Worm (Caenorhabditis elegans) whole organism, young adult: ENCODE data around the gene F54E12.2.

ENCODE experiments used
- B0019.2 ChIP-seq: fragments of 200-800 bp; sonication (Bioruptor generic); conservative IDR thresholded peaks from 2 replicates; pipeline ENCODE4 v1.3.6; 2022; ENCODE audit warnings: missing genetic modification reagents, missing genetic modification characterization, missing compliant biosample characterization
- B0035.1 ChIP-seq: sonication (generic microtip); optimal IDR thresholded peaks from 2 replicates; lab custom pipeline; 2016; ENCODE audit warnings: missing genetic modification characterization, mild to moderate bottlenecking, missing compliant biosample characterization, missing genotype, missing genetic modification reagents
- D2030.7 ChIP-seq: fragments of 200-800 bp; sonication (Bioruptor generic); IDR thresholded peaks from 2 replicates; pipeline ENCODE4 v1.3.6; 2022; ENCODE audit warnings: missing genetic modification reagents, missing genetic modification characterization, missing compliant biosample characterization
- F10E7.11 ChIP-seq: sonication (generic microtip); optimal IDR thresholded peaks from 2 replicates; lab custom pipeline; 2017; ENCODE audit warnings: mild to moderate bottlenecking, missing genetic modification characterization, moderate library complexity, missing compliant biosample characterization
- F33H1.4 ChIP-seq: fragments of 200-800 bp; sonication (Bioruptor generic); IDR thresholded peaks from 2 replicates; pipeline ENCODE4 v1.3.6; 2022; ENCODE audit warnings: missing genetic modification reagents, missing genetic modification characterization, missing compliant biosample characterization
- F39B2.1 ChIP-seq: fragments of 200-800 bp; sonication (Bioruptor generic); IDR thresholded peaks from 2 replicates; pipeline ENCODE4 v1.3.6; 2022; ENCODE audit warnings: missing genetic modification reagents, missing genetic modification characterization, missing compliant biosample characterization
- F49E8.2 ChIP-seq: sonication (generic microtip); optimal IDR thresholded peaks from 3 replicates; lab custom pipeline; 2017; ENCODE audit warnings: missing genetic modification characterization, mild to moderate bottlenecking, missing compliant biosample characterization, antibody characterized with exemption, moderate library complexity; ENCODE audit not compliant: insufficient read depth
- F55B11.4 ChIP-seq: sonication (generic microtip); optimal IDR thresholded peaks from 2 replicates; lab custom pipeline; 2016; ENCODE audit warnings: missing compliant biosample characterization, missing genetic modification characterization, borderline replicate concordance; ENCODE audit not compliant: insufficient read depth
- K12H6.12 ChIP-seq: fragments of 200-800 bp; sonication (Bioruptor generic); optimal IDR thresholded peaks from 2 replicates; lab custom pipeline; 2018; ENCODE audit warnings: mild to moderate bottlenecking, missing genetic modification characterization, missing compliant biosample characterization
- Y53F4B.3 ChIP-seq: fragments of 200-800 bp; sonication (Bioruptor generic); IDR thresholded peaks from 2 replicates; pipeline ENCODE4 v1.3.6; 2022; ENCODE audit warnings: missing genetic modification reagents, missing genetic modification characterization, missing compliant biosample characterization
- Y56A3A.18 ChIP-seq: fragments of 200-800 bp; sonication (Bioruptor generic); IDR thresholded peaks from 2 replicates; pipeline ENCODE4 v1.3.6; 2022; ENCODE audit warnings: missing genetic modification reagents, missing genetic modification characterization, missing compliant biosample characterization
- Y79H2A.3 ChIP-seq: fragments of 200-800 bp; sonication (Bioruptor generic); conservative IDR thresholded peaks from 2 replicates; pipeline ENCODE4 v1.3.6; 2022; ENCODE audit warnings: missing genetic modification reagents, missing genetic modification characterization, missing compliant biosample characterization
- akir-1 ChIP-seq: fragments of 200-800 bp; sonication (Bioruptor generic); optimal IDR thresholded peaks from 2 replicates; lab custom pipeline; 2018; ENCODE audit warnings: mild to moderate bottlenecking, missing genetic modification characterization, moderate library complexity, missing compliant biosample characterization
- athp-1 ChIP-seq: sonication (generic microtip); optimal IDR thresholded peaks from 2 replicates; lab custom pipeline; 2017; ENCODE audit warnings: mild to moderate bottlenecking, missing genetic modification characterization, missing compliant biosample characterization
- cebp-2 ChIP-seq: fragments of 200-800 bp; sonication (Bioruptor generic); IDR thresholded peaks from 2 replicates; pipeline ENCODE4 v1.3.6; 2022; ENCODE audit warnings: missing genetic modification characterization, missing compliant biosample characterization
- ceh-100 ChIP-seq: fragments of 200-800 bp; sonication (Bioruptor generic); IDR thresholded peaks from 2 replicates; pipeline ENCODE4 v1.3.6; 2022; ENCODE audit warnings: missing genetic modification reagents, missing genetic modification characterization, missing compliant biosample characterization
- ceh-27 ChIP-seq: fragments of 200-800 bp; sonication (Bioruptor generic); optimal IDR thresholded peaks from 2 replicates; lab custom pipeline; 2018; ENCODE audit warnings: mild to moderate bottlenecking, missing genetic modification characterization, moderate library complexity, missing compliant biosample characterization
- ceh-91 ChIP-seq: fragments of 200-800 bp; sonication (Bioruptor generic); IDR thresholded peaks from 2 replicates; pipeline ENCODE4 v1.3.6; 2022; ENCODE audit warnings: missing genetic modification reagents, missing genetic modification characterization, missing compliant biosample characterization
- dpl-1 ChIP-seq: fragments of 150-350 bp; optimal IDR thresholded peaks from 2 replicates; lab custom pipeline; 2014; ENCODE audit warnings: missing biosample characterization, missing genetic modification reagents, missing genetic modification characterization
- efl-1 ChIP-seq: fragments of 150-350 bp; optimal IDR thresholded peaks from 2 replicates; lab custom pipeline; 2014; ENCODE audit warnings: missing biosample characterization, missing genetic modification reagents, missing genetic modification characterization
- ekl-4 ChIP-seq: fragments of 200-800 bp; sonication (Bioruptor generic); IDR thresholded peaks from 2 replicates; pipeline ENCODE4 v1.3.6; 2022; ENCODE audit warnings: missing genetic modification reagents, missing genetic modification characterization, missing compliant biosample characterization
- ets-4 ChIP-seq: fragments of 200-800 bp; sonication (Bioruptor generic); optimal IDR thresholded peaks from 2 replicates; lab custom pipeline; 2018; ENCODE audit warnings: mild to moderate bottlenecking, missing genetic modification characterization, missing compliant biosample characterization
- hmg-1.2 ChIP-seq: fragments of 200-800 bp; sonication (Bioruptor generic); IDR thresholded peaks from 2 replicates; pipeline ENCODE4 v1.3.6; 2022; ENCODE audit warnings: missing genetic modification reagents, missing genetic modification characterization, missing compliant biosample characterization
- lag-1 ChIP-seq: fragments of 200-800 bp; sonication (Bioruptor generic); IDR thresholded peaks from 2 replicates; pipeline ENCODE4 v1.3.6; 2022; ENCODE audit warnings: missing genetic modification reagents, missing genetic modification characterization, missing compliant biosample characterization
- lin-26 ChIP-seq: fragments of 200-800 bp; sonication (Bioruptor generic); IDR thresholded peaks from 2 replicates; pipeline ENCODE4 v1.3.6; 2022; ENCODE audit warnings: missing genetic modification reagents, missing genetic modification characterization, missing compliant biosample characterization
- lin-35 ChIP-seq, 3 experiments: fragments of 150-350 bp in 2 of 3; sonication (generic microtip) in 1 of 3; optimal IDR thresholded peaks; 2 replicates each; lab custom pipeline; 2014 to 2018; ENCODE audit warnings: missing biosample characterization in 3 of 3, missing genetic modification characterization in 3 of 3, missing genetic modification reagents in 3 of 3
- lin-54 ChIP-seq: fragments of 200-800 bp; sonication (Bioruptor generic); optimal IDR thresholded peaks from 2 replicates; lab custom pipeline; 2018; ENCODE audit warnings: mild to moderate bottlenecking, missing genetic modification characterization, missing compliant biosample characterization
- lsl-1 ChIP-seq: fragments of 200-800 bp; sonication (Bioruptor generic); optimal IDR thresholded peaks from 2 replicates; lab custom pipeline; 2018; ENCODE audit warnings: mild to moderate bottlenecking, missing genetic modification characterization, moderate library complexity, missing compliant biosample characterization
- madf-3 ChIP-seq: fragments of 200-800 bp; sonication (Bioruptor generic); IDR thresholded peaks from 2 replicates; pipeline ENCODE4 v1.3.6; 2022; ENCODE audit warnings: missing genetic modification reagents, missing genetic modification characterization, missing compliant biosample characterization
- madf-6 ChIP-seq: fragments of 200-800 bp; sonication (Bioruptor generic); IDR thresholded peaks from 2 replicates; pipeline ENCODE4 v1.3.6; 2022; ENCODE audit warnings: missing genetic modification reagents, missing genetic modification characterization, missing compliant biosample characterization
- mel-28 ChIP-seq: sonication (generic microtip); optimal IDR thresholded peaks from 2 replicates; lab custom pipeline; 2016; ENCODE audit warnings: borderline replicate concordance, mild to moderate bottlenecking, missing genetic modification characterization, missing compliant biosample characterization
- nfyb-1 ChIP-seq: fragments of 200-800 bp; sonication (Bioruptor generic); IDR thresholded peaks from 2 replicates; pipeline ENCODE4 v1.3.6; 2022; ENCODE audit warnings: missing genetic modification reagents, missing genetic modification characterization, missing compliant biosample characterization
- nhr-80 ChIP-seq: sonication (generic microtip); optimal IDR thresholded peaks from 2 replicates; lab custom pipeline; 2016; ENCODE audit warnings: missing genetic modification characterization, missing compliant biosample characterization
- pbrm-1 ChIP-seq: fragments of 200-800 bp; sonication (Bioruptor generic); IDR thresholded peaks from 2 replicates; pipeline ENCODE4 v1.3.6; 2022; ENCODE audit warnings: missing genetic modification reagents, missing genetic modification characterization, missing compliant biosample characterization
- rec-8 ChIP-seq, 2 experiments: sonication (generic microtip); optimal IDR thresholded peaks; 2 replicates each; lab custom pipeline; 2016; ENCODE audit warnings: mild to moderate bottlenecking in 2 of 2, missing genetic modification characterization in 2 of 2, missing genetic modification reagents in 2 of 2, missing genotype in 2 of 2, missing biosample characterization in 1 of 2, missing compliant biosample characterization in 1 of 2, moderate library complexity in 1 of 2
- snpc-3.4 ChIP-seq: sonication (generic microtip); optimal IDR thresholded peaks from 2 replicates; lab custom pipeline; 2017; ENCODE audit warnings: missing genetic modification characterization, mild to moderate bottlenecking, missing compliant biosample characterization, antibody characterized with exemption, moderate library complexity, missing genotype, missing genetic modification reagents
- snpc-4 ChIP-seq, 5 experiments: fragments of 150-350 bp in 1 of 5; sonication (generic microtip) in 4 of 5; optimal IDR thresholded peaks; 2 replicates each; lab custom pipeline; 2014 to 2018; ENCODE audit warnings: missing genetic modification characterization in 5 of 5, missing biosample characterization in 3 of 5, antibody characterized with exemption in 2 of 5, mild to moderate bottlenecking in 2 of 5, missing compliant biosample characterization in 2 of 5, missing genotype in 2 of 5, moderate library complexity in 2 of 5, missing genetic modification reagents in 1 of 5
- somi-1 ChIP-seq: fragments of 200-800 bp; sonication (Bioruptor generic); optimal IDR thresholded peaks from 2 replicates; lab custom pipeline; 2018; ENCODE audit warnings: mild to moderate bottlenecking, missing genetic modification characterization, missing compliant biosample characterization
- tbx-9 ChIP-seq: sonication (generic microtip); optimal IDR thresholded peaks from 2 replicates; lab custom pipeline; 2016; ENCODE audit warnings: borderline replicate concordance, missing genetic modification characterization, inconsistent platforms, missing compliant biosample characterization
- xnd-1 ChIP-seq: sonication (generic microtip); optimal IDR thresholded peaks from 2 replicates; lab custom pipeline; 2016; ENCODE audit warnings: missing genotype, missing genetic modification reagents, missing genetic modification characterization, missing compliant biosample characterization
- zfh-2 ChIP-seq: fragments of 200-800 bp; sonication (Bioruptor generic); conservative IDR thresholded peaks from 2 replicates; pipeline ENCODE4 v1.3.6; 2022; ENCODE audit warnings: missing genetic modification reagents, missing genetic modification characterization, missing compliant biosample characterization

The F54E12.2 gene

DNA sequence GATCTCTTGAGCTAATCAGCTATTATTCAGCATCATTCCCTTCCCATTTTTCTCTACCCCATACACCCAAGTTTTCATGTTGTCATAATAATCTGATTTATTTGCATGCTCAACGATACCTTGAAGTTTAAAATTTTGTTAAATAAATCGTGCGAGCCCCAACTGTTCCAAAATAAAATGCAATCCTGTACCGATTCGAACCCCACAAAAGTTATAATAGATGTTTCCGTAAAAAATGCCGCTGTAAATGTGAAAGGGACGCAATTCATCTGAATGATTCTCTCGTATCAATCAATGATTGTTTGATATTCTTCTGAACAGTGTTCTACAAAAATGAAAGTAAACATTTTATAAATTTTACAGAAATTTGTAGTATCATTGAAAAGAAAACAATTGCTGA, 40.5 kb upstream of the F54E12.2 start (continued):
- no peak for TF ChIP-seq nhr-80 (tag; lab: Kevin White, UChicago)
- TF ChIP-seq akir-1, result no peak
- no peak for TF ChIP-seq B0035.1 (tag; lab: Kevin White, UChicago)
- TF ChIP-seq, all 124 proteins: peak for 48

- TF ChIP-seq nfyb-1 (GFP tag; lab: Robert Waterston, UW) (0 out of 2 replicates have a peak, but pooled peaks have one; percentile 19), K12H6.12 (no peak), athp-1 (tag; lab: Kevin White, UChicago) (no peak), pbrm-1 (GFP tag; lab: Robert Waterston, UW) (0 out of 2 replicates have a peak, but pooled peaks have one; percentile 9), Y56A3A.18 (GFP tag; lab: Robert Waterston, UW) (peak; percentile 9; the same call in 1 of the 2 replicates), F39B2.1 (GFP tag; lab: Robert Waterston, UW) (0 out of 2 replicates have a peak, but pooled peaks have one; percentile 4)
- TF ChIP-seq, all 124 proteins: peak for 4
Measured at ce11 chrIV:11375713-11376112, 38.7 kb upstream of the F54E12.2 start.

DNA sequence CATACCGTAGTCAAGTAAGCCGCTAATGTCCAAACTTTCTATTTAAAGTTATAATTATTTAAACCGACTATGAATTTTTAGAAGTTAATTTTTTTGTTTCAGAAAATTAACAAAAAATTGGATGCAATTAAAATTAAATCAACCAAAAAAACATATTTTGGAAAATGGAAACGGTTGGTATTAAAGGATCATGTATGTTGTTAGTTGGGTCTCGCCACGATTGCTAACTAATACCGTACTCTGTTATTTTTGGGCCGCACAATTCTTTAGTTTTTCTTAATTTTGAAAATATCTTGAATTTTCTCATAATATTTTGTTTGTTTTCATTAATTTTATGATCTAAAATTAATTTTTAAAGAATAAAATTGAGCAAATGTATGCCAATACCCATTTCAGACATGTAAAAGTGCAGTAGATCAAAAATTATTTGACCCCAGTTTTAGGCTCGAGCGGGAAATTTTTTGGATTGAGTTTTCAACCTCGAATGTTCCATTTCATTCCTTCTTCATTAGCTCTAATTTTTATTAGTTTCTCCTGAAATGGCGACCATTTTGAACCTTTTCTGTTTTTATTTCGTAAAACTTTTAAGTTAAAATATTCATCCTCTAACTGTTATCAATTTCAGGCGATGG, 35.5 kb upstream of the F54E12.2 start, which contains the start of gene cbd-1:
TSS of gene cbd-1 (plus strand) at position 626 of the 632 bp plus-strand sequence.
- TF ChIP-seq F10E7.11 (tag; lab: Kevin White, UChicago) (no peak), ets-4 (no peak), rec-8 (tag; optimal IDR thresholded peaks at IDR 0.05; lab: Kevin White, UChicago) (no peak), D2030.7 (peak; percentile 83), madf-3 (GFP tag; lab: Robert Waterston, UW) (0 out of 2 replicates have a peak, but pooled peaks have one; percentile 76), F49E8.2 (tag; lab: Kevin White, UChicago) (peak; percentile 24), B0019.2 (GFP tag; lab: Robert Waterston, UW) (peak; percentile 26; the same call in 1 of the 2 replicates), snpc-4 (GFP tag; optimal IDR thresholded peaks at IDR 0.05; lab: Kevin White, UChicago) (no peak), snpc-4 (tag; optimal IDR thresholded peaks at IDR 0.05; lab: Kevin White, UChicago) (peak in 1 of 4 experiments; percentile 10), ceh-91 (peak; percentile 91), mel-28 (tag; lab: Kevin White, UChicago) (no peak), pbrm-1 (GFP tag; lab: Robert Waterston, UW) (no peak), F55B11.4 (tag; lab: Kevin White, UChicago) (no peak), lag-1 (GFP tag; lab: Robert Waterston, UW) (no peak), efl-1 (GFP tag; lab: Kevin White, UChicago) (peak; percentile 96), lin-26 (GFP tag; lab: Robert Waterston, UW) (no peak), ekl-4 (GFP tag; lab: Robert Waterston, UW) (0 out of 2 replicates have a peak, but pooled peaks have one; percentile 48), zfh-2 (GFP tag; lab: Robert Waterston, UW) (no peak), cebp-2 (GFP tag; lab: Robert Waterston, UW) (no peak), snpc-3.4 (tag; lab: Kevin White, UChicago) (peak; percentile 75), somi-1 (GFP tag; lab: Kevin White, UChicago) (no peak), madf-6 (GFP tag; lab: Robert Waterston, UW) (peak; percentile 97), lin-54 (GFP tag; lab: Kevin White, UChicago) (peak; percentile 30), ceh-100 (no peak), xnd-1 (peak; percentile 85), ceh-27 (GFP tag; lab: Kevin White, UChicago) (no peak), nhr-80 (tag; lab: Kevin White, UChicago) (no peak), lsl-1 (GFP tag; lab: Kevin White, UChicago) (peak; percentile 92), lin-35 (GFP tag; optimal IDR thresholded peaks at IDR 0.05; lab: Kevin White, UChicago) (peak in 1 of 3 experiments; percentile 41), dpl-1 (GFP tag; lab: Kevin White, UChicago) (peak; percentile 81), hmg-1.2 (GFP tag; lab: Robert Waterston, UW) (peak; percentile 27; the same call in 1 of the 2 replicates), F39B2.1 (GFP tag; lab: Robert Waterston, UW) (no peak), F33H1.4 (GFP tag; lab: Robert Waterston, UW) (peak; percentile 82), Y53F4B.3 (GFP tag; lab: Robert Waterston, UW) (0 out of 2 replicates have a peak, but pooled peaks have one; percentile 18), Y79H2A.3 (peak; percentile 70; the same call in 1 of the 2 replicates), tbx-9 (tag; lab: Kevin White, UChicago) (no peak)
